Worm (Caenorhabditis elegans): Measurements from ENCODE around the gene C50H2.7.

Gene C50H2.7

ce11 chrV:9922481-9922880, at the start of gene C50H2.7:
C50H2.7 (plus strand) TSS chrV:9922781.
- TF ChIP-seq lsy-12 (tag; optimal IDR thresholded peaks at IDR 0.05) (no peak), eor-1 (tag; optimal IDR thresholded peaks at IDR 0.05) (no peak), fkh-2 (tag; optimal IDR thresholded peaks at IDR 0.05) (no peak), unc-39 (tag; optimal IDR thresholded peaks at IDR 0.05) (no peak), ZK546.5 (tag; optimal IDR thresholded peaks at IDR 0.05) (no peak), nhr-23 (tag; optimal IDR thresholded peaks at IDR 0.05) (no peak), fkh-10 (GFP tag; optimal IDR thresholded peaks at IDR 0.05) (no peak), elt-1 (tag; optimal IDR thresholded peaks at IDR 0.05) (no peak), nhr-25 (tag; optimal IDR thresholded peaks at IDR 0.05) (no peak), sea-2 (GFP tag; optimal IDR thresholded peaks at IDR 0.05) (no peak), tbx-2 (tag; optimal IDR thresholded peaks at IDR 0.05) (no peak), nhr-237 (tag; optimal IDR thresholded peaks at IDR 0.05) (no peak), nhr-11 (tag; optimal IDR thresholded peaks at IDR 0.05) (no peak), skn-1 (tag; optimal IDR thresholded peaks at IDR 0.05) (no peak), lin-39 (tag; optimal IDR thresholded peaks at IDR 0.05) (no peak), ama-1 (optimal IDR thresholded peaks at IDR 0.05) (no peak), nfya-1 (tag; optimal IDR thresholded peaks at IDR 0.05; ENCODE audit: insufficient read depth) (no peak), fos-1 (tag; optimal IDR thresholded peaks at IDR 0.05) (no peak)

- TF ChIP-seq nhr-43 (tag; optimal IDR thresholded peaks at IDR 0.05; ENCODE audit: poor library complexity, severe bottlenecking) (no peak), skn-1 (tag; optimal IDR thresholded peaks at IDR 0.05) (no peak), pha-4 (tag; optimal IDR thresholded peaks at IDR 0.05) (no peak)
Measured at ce11 chrV:9879404-9879803, 43.2 kb upstream of the C50H2.7 start, which contains the start of gene srab-26. srab-26 (minus strand) TSS chrV:9879504.

- no peak for TF ChIP-seq egl-5 (tag; optimal IDR thresholded peaks at IDR 0.05)
- no peak for TF ChIP-seq skn-1 (tag; optimal IDR thresholded peaks at IDR 0.05)
- no peak for TF ChIP-seq nhr-43 (tag; optimal IDR thresholded peaks at IDR 0.05; ENCODE audit: poor library complexity, severe bottlenecking)
- TF ChIP-seq aly-2 (tag; optimal IDR thresholded peaks at IDR 0.05) = no peak
- no peak for TF ChIP-seq nhr-28 (tag; optimal IDR thresholded peaks at IDR 0.05)
- no peak for TF ChIP-seq lsy-12 (tag; optimal IDR thresholded peaks at IDR 0.05)
- no peak for TF ChIP-seq pqm-1 (tag; optimal IDR thresholded peaks at IDR 0.05)
- no peak for TF ChIP-seq daf-12 (tag; optimal IDR thresholded peaks at IDR 0.05)
- no peak for TF ChIP-seq hmg-11 (tag; optimal IDR thresholded peaks at IDR 0.05)
- TF ChIP-seq sea-2 (GFP tag; optimal IDR thresholded peaks at IDR 0.05) = no peak
- no peak for TF ChIP-seq nhr-77 (tag; optimal IDR thresholded peaks at IDR 0.05)
- no peak for TF ChIP-seq egl-27 (tag; optimal IDR thresholded peaks at IDR 0.05)
- no peak for TF ChIP-seq elt-3 (tag; optimal IDR thresholded peaks at IDR 0.05)
- TF ChIP-seq nhr-67 (tag; optimal IDR thresholded peaks at IDR 0.05) = no peak
- no peak for TF ChIP-seq fkh-2 (tag; optimal IDR thresholded peaks at IDR 0.05)
- no peak for TF ChIP-seq pha-4 (tag; optimal IDR thresholded peaks at IDR 0.05)
Measured at ce11 chrV:9879867-9880266, 42.7 kb upstream of the C50H2.7 start, which contains the start of gene sdz-31. sdz-31 (plus strand) TSS chrV:9880167.

ce11 chrV:9885918-9886488, 36.6 kb upstream of the C50H2.7 start, which contains the start of gene clp-9:
clp-9 (minus strand) TSS chrV:9885968.
- no peak for TF ChIP-seq nhr-43 (tag; optimal IDR thresholded peaks at IDR 0.05; ENCODE audit: poor library complexity, severe bottlenecking)
- TF ChIP-seq mml-1 (tag; optimal IDR thresholded peaks at IDR 0.05) = no peak
- no peak for TF ChIP-seq nhr-77 (tag; optimal IDR thresholded peaks at IDR 0.05)
- TF ChIP-seq nhr-23 (tag; optimal IDR thresholded peaks at IDR 0.05) = peak; percentile 39
- TF ChIP-seq elt-1 (tag; optimal IDR thresholded peaks at IDR 0.05) = no peak
- no peak for TF ChIP-seq snpc-4 (tag; optimal IDR thresholded peaks at IDR 0.05)
- TF ChIP-seq egl-5 (tag; optimal IDR thresholded peaks at IDR 0.05) = no peak
- no peak for TF ChIP-seq nfya-1 (tag; optimal IDR thresholded peaks at IDR 0.05; ENCODE audit: insufficient read depth)
- TF ChIP-seq pha-4 (tag; optimal IDR thresholded peaks at IDR 0.05) = peak; percentile 40

- peak; percentile 14 for TF ChIP-seq ceh-28 (tag; optimal IDR thresholded peaks at IDR 0.05)
- TF ChIP-seq daf-12 (tag; optimal IDR thresholded peaks at IDR 0.05) = no peak
- peak; percentile 45 for TF ChIP-seq pha-4 (tag; optimal IDR thresholded peaks at IDR 0.05)
- TF ChIP-seq unc-39 (tag; optimal IDR thresholded peaks at IDR 0.05) = no peak
- peak; percentile 1 for TF ChIP-seq jun-1 (tag; optimal IDR thresholded peaks at IDR 0.05)
- TF ChIP-seq nhr-77 (tag; optimal IDR thresholded peaks at IDR 0.05) = no peak
- TF ChIP-seq skn-1 (tag; optimal IDR thresholded peaks at IDR 0.05) = peak; percentile 47
- no peak for TF ChIP-seq tbx-2 (tag; optimal IDR thresholded peaks at IDR 0.05)
- TF ChIP-seq R02D3.7 (tag; optimal IDR thresholded peaks at IDR 0.05) = no peak
- no peak for TF ChIP-seq ama-1 (optimal IDR thresholded peaks at IDR 0.05)
- peak; percentile 86 for TF ChIP-seq elt-2 (tag; optimal IDR thresholded peaks at IDR 0.05)
- TF ChIP-seq nhr-11 (tag; optimal IDR thresholded peaks at IDR 0.05) = no peak
- no peak for TF ChIP-seq ztf-4 (tag; optimal IDR thresholded peaks at IDR 0.05)
- TF ChIP-seq pqm-1 (tag; optimal IDR thresholded peaks at IDR 0.05) = peak; percentile 66
- no peak for TF ChIP-seq ztf-11 (tag; optimal IDR thresholded peaks at IDR 0.05)
- no peak for TF ChIP-seq aly-2 (tag; optimal IDR thresholded peaks at IDR 0.05)
- TF ChIP-seq fos-1 (tag; optimal IDR thresholded peaks at IDR 0.05) = no peak
Measured at ce11 chrV:9889629-9890028, 33.0 kb upstream of the C50H2.7 start, which contains the start of gene fshr-1. fshr-1 (plus strand) TSS chrV:9889837.
